Fruit fly (Drosophila melanogaster) whole organism, adult: ENCODE data around the gene CG13694.
A peak's percentile ranks its signal among the peaks of the same experiment; 100 is the strongest.

Experiments used
- CG11617 ChIP-seq: fragments of 200-800 bp; sonication (Bioruptor generic); optimal IDR thresholded peaks from 2 replicates; lab custom pipeline; 2017; ENCODE audit warnings: mild to moderate bottlenecking, missing biosample characterization, missing genetic modification reagents, missing genetic modification characterization
- CG12768 ChIP-seq: fragments of 200-800 bp; sonication (Bioruptor generic); optimal IDR thresholded peaks from 2 replicates; lab custom pipeline; 2017; ENCODE audit warnings: missing biosample characterization, missing genetic modification characterization, mild to moderate bottlenecking, moderate library complexity, missing genetic modification reagents
- CG14711 ChIP-seq: fragments of 200-800 bp; sonication (Bioruptor generic); optimal IDR thresholded peaks from 2 replicates; lab custom pipeline; 2018; ENCODE audit warnings: missing biosample characterization, mild to moderate bottlenecking, missing genetic modification characterization, moderate library complexity
- CG1620 ChIP-seq: fragments of 200-800 bp; sonication (Bioruptor generic); optimal IDR thresholded peaks from 2 replicates; lab custom pipeline; 2016; ENCODE audit warnings: missing biosample characterization, missing genetic modification characterization
- CG33017 ChIP-seq: fragments of 200-800 bp; sonication (Bioruptor generic); optimal IDR thresholded peaks from 2 replicates; lab custom pipeline; 2018; ENCODE audit warnings: missing biosample characterization, mild to moderate bottlenecking, missing genetic modification characterization, moderate library complexity
- CG5204 ChIP-seq: fragments of 200-800 bp; sonication (Bioruptor generic); optimal IDR thresholded peaks from 2 replicates; lab custom pipeline; 2016; ENCODE audit warnings: missing biosample characterization, missing genetic modification characterization
- CG7045 ChIP-seq: fragments of 200-800 bp; sonication (Bioruptor generic); optimal IDR thresholded peaks from 2 replicates; lab custom pipeline; 2017; ENCODE audit warnings: missing biosample characterization, mild to moderate bottlenecking, missing genetic modification characterization
- CG7101 ChIP-seq: fragments of 200-800 bp; sonication (Bioruptor generic); optimal IDR thresholded peaks from 2 replicates; lab custom pipeline; 2018; ENCODE audit warnings: missing biosample characterization, mild to moderate bottlenecking, missing genetic modification characterization, moderate library complexity
- Clk ChIP-seq: fragments of 200-800 bp; sonication (Bioruptor generic); optimal IDR thresholded peaks from 2 replicates; lab custom pipeline; 2017; ENCODE audit warnings: missing biosample characterization, missing genetic modification characterization
- Crg-1 ChIP-seq: fragments of 200-800 bp; sonication (Bioruptor generic); optimal IDR thresholded peaks from 2 replicates; lab custom pipeline; 2016; ENCODE audit warnings: missing biosample characterization, missing genetic modification characterization
- Hr96 ChIP-seq: fragments of 200-800 bp; sonication (Bioruptor generic); optimal IDR thresholded peaks from 2 replicates; lab custom pipeline; 2016; ENCODE audit warnings: missing biosample characterization, missing genetic modification characterization
- Mnt ChIP-seq: fragments of 200-800 bp; sonication (Bioruptor generic); optimal IDR thresholded peaks from 2 replicates; lab custom pipeline; 2016; ENCODE audit warnings: missing biosample characterization, mild to moderate bottlenecking, missing genetic modification characterization
- bab1 ChIP-seq: fragments of 200-800 bp; sonication (Bioruptor generic); optimal IDR thresholded peaks from 3 replicates; lab custom pipeline; 2019; ENCODE audit warnings: missing biosample characterization, mild to moderate bottlenecking, missing genetic modification characterization, moderate library complexity
- cic ChIP-seq: fragments of 200-800 bp; sonication (Bioruptor generic); optimal IDR thresholded peaks from 2 replicates; lab custom pipeline; 2017; ENCODE audit warnings: missing biosample characterization, mild to moderate bottlenecking, missing genetic modification characterization, moderate library complexity
- cnc ChIP-seq, 2 experiments: fragments of >200 bp; optimal IDR thresholded peaks; 2 replicates each; lab custom pipeline; 2017
- kay ChIP-seq: fragments of 200-800 bp; sonication (Bioruptor generic); peaks from one replicate; lab custom pipeline; 2016; ENCODE audit warnings: missing biosample characterization, missing genetic modification characterization, borderline replicate concordance
- ovo ChIP-seq: fragments of 200-800 bp; sonication (Bioruptor generic); optimal IDR thresholded peaks from 2 replicates; lab custom pipeline; 2016; ENCODE audit warnings: missing biosample characterization, missing genetic modification characterization
- pad ChIP-seq: fragments of 200-800 bp; sonication (Bioruptor generic); optimal IDR thresholded peaks from 3 replicates; lab custom pipeline; 2017; ENCODE audit warnings: missing biosample characterization, missing genetic modification characterization, mild to moderate bottlenecking, moderate library complexity, missing genetic modification reagents
- tj ChIP-seq: fragments of 200-800 bp; sonication (Bioruptor generic); optimal IDR thresholded peaks from 3 replicates; lab custom pipeline; 2017; ENCODE audit warnings: missing biosample characterization, mild to moderate bottlenecking, missing genetic modification characterization, moderate library complexity
- toe ChIP-seq: fragments of 200-800 bp; sonication (Bioruptor generic); optimal IDR thresholded peaks from 2 replicates; lab custom pipeline; 2016; ENCODE audit warnings: missing biosample characterization, missing genetic modification characterization

The CG13694 gene

dm6 chr2L:73760-74388, 42.4 kb downstream of the CG13694 start:
- TF ChIP-seq CG7045 (GFP tag; lab: Kevin White, UChicago) = no peak
- TF ChIP-seq CG12768 (GFP tag; lab: Kevin White, UChicago) = no peak
- TF ChIP-seq cic (GFP tag; lab: Kevin White, UChicago) = peak; percentile 43
- peak in 1 of 2 experiments; percentile 55 for TF ChIP-seq cnc (optimal IDR thresholded peaks at IDR 0.05; lab: Kevin White, UChicago)
- no peak for TF ChIP-seq CG33017 (tag; lab: Kevin White, UChicago)
- no peak for TF ChIP-seq CG14711 (tag; lab: Kevin White, UChicago)
- peak; percentile 19 for TF ChIP-seq CG1620 (GFP tag; lab: Kevin White, UChicago)
- TF ChIP-seq pad (GFP tag; lab: Kevin White, UChicago) = peak; percentile 94
- TF ChIP-seq CG5204 = no peak
- TF ChIP-seq ovo (GFP tag; lab: Kevin White, UChicago) = no peak
- TF ChIP-seq toe (GFP tag; lab: Kevin White, UChicago) = no peak
- no peak for TF ChIP-seq CG11617 (GFP tag; lab: Kevin White, UChicago)
- TF ChIP-seq Crg-1 (GFP tag; lab: Kevin White, UChicago) = no peak
- TF ChIP-seq kay (GFP tag; lab: Kevin White, UChicago) = peak; percentile 88
- TF ChIP-seq tj = peak; percentile 5

DNA sequence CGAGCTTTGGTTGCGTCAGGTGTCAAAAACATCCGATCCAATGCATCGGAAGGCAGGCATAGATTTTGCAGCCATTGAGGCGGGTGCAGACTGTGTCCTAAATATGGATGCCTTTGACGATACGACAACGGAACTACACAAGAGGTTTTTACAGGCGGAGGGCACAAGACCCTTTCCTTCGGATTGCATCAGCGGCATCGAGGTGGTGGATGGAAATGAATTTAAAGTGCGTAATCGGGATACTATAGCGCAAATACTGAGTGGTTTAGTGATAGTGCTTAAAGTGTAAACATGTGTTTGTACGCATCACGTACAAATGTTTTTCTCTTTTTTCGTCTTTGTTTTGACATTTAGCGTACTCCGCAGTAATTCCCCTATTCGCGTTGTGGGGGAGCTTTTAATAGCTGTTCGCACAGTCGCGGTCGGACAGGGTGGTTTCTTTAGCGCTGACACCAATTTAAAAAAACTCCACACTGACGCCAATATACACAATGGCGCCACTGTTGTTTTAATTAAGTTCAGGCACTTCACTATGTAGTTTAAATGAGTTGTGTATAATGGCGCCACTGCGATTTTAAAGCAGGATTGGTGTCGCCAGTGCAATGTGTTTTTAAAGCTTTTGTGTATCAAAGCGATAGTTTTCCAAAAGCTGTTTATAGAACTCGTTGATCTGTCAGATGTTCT, 43.4 kb downstream of the CG13694 start:
- TF ChIP-seq CG14711 (tag; lab: Kevin White, UChicago) (peak; percentile 46), cnc (optimal IDR thresholded peaks at IDR 0.05; lab: Kevin White, UChicago) (no peak), pad (GFP tag; lab: Kevin White, UChicago) (peak; percentile 41), CG5204 (no peak), Clk (GFP tag; lab: Kevin White, UChicago) (no peak), toe (GFP tag; lab: Kevin White, UChicago) (no peak), Mnt (GFP tag; lab: Kevin White, UChicago) (peak; percentile 65), cic (GFP tag; lab: Kevin White, UChicago) (peak; percentile 69), kay (GFP tag; lab: Kevin White, UChicago) (peak; percentile 81), CG7101 (tag; lab: Kevin White, UChicago) (peak; percentile 65), CG33017 (tag; lab: Kevin White, UChicago) (no peak), tj (peak; percentile 33), CG1620 (GFP tag; lab: Kevin White, UChicago) (peak; percentile 18), bab1 (GFP tag; lab: Kevin White, UChicago) (no peak), ovo (GFP tag; lab: Kevin White, UChicago) (no peak), CG7045 (GFP tag; lab: Kevin White, UChicago) (no peak), Crg-1 (GFP tag; lab: Kevin White, UChicago) (peak; percentile 8)

DNA sequence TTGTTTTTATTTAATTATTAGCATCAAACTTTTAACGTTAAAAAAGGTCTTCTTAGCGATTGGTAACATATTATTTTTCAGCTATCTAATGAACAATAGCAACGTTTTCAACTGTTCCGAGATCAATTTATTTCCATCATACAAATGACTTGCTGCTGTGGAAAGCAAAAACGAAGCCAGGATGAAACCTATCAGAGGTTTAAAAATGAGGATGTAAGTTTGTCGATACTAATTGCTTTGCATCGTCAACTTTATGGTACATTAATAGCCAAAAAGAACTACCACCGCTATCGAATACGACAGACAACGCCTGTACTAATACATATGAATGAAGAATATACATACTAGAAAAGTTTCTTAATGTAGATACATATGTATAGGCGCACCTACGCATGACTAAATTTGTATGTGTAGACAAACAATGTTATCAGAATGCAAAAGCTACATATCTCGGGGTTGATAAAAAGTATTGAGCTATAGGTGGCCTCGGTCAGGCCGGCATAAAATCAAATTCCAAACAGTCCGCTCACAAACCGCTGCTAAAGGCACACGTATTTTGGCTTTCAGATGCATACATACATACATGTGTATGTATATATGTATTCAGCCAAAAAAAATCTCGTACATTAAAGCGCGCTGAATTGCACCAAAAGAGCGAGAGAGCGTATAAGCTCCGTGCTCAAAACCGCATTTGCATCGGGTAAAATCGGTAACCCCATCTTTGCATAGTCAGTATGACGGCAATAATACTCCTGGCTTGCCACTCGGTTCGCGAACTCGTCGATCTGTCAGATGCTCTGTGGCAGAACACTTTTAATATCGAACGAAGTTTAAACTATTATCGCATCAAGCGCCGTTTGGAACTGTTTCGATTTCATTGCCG, 44.2 kb downstream of the CG13694 start:
- TF ChIP-seq bab1 (GFP tag; lab: Kevin White, UChicago) (peak; percentile 43), CG7101 (tag; lab: Kevin White, UChicago) (peak; percentile 5), kay (GFP tag; lab: Kevin White, UChicago) (peak; percentile 90), CG33017 (tag; lab: Kevin White, UChicago) (peak; percentile 32), ovo (GFP tag; lab: Kevin White, UChicago) (no peak), cnc (optimal IDR thresholded peaks at IDR 0.05; lab: Kevin White, UChicago) (peak; percentile 65 to 67)

- TF ChIP-seq cic (GFP tag; lab: Kevin White, UChicago) (peak; percentile 9), kay (GFP tag; lab: Kevin White, UChicago) (peak; percentile 86), tj (no peak), ovo (GFP tag; lab: Kevin White, UChicago) (no peak)
Measured at dm6 chr2L:71457-71856, 44.8 kb downstream of the CG13694 start, which contains the start of gene galectin. Gene galectin (plus strand): TSS chr2L:71757.

DNA sequence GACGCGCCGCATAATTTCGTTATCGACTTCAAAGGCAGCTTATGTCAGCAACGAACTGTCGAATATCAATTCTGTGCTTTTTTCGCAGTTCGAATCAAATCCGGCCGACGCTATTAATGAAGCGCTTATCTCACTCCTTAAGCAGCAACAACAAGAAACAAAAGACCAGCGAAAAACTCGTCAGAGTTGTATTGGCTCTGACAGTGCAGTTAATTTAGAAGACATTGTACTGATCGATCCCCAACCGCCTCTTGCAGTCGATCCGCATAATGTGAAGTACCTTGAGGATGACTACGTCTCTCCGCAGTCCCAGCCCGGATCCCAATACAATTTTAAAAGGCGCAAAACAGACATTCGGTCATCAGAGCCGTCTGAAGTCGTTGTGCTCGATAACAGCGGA, 46.7 kb downstream of the CG13694 start:
- TF ChIP-seq CG7101 (tag; lab: Kevin White, UChicago) (no peak), kay (GFP tag; lab: Kevin White, UChicago) (peak; percentile 46)

DNA sequence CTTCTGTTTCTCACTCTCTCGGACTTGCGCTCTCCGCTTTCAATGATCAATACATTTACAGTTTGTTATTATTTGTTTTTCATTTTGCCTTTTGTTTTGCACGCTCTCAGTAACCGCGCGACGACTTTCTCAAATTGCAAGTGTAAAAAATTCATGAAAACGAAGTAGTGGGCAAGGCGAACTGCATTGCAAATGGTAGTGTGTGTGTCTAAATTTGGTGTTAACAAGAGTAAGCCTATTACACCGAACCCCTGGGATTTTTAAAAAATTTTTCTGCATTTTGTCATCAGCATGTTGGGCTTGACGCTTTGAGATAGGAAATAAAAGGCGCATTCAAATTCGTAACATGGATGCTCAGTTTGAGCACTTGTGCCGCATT, 49.0 kb downstream of the CG13694 start:
- TF ChIP-seq Clk (GFP tag; lab: Kevin White, UChicago) (no peak), CG5204 (no peak), Hr96 (GFP tag; lab: Kevin White, UChicago) (no peak), CG7045 (GFP tag; lab: Kevin White, UChicago) (no peak), toe (GFP tag; lab: Kevin White, UChicago) (no peak), kay (GFP tag; lab: Kevin White, UChicago) (peak; percentile 45), ovo (GFP tag; lab: Kevin White, UChicago) (no peak), cic (GFP tag; lab: Kevin White, UChicago) (peak; percentile 11), Mnt (GFP tag; lab: Kevin White, UChicago) (no peak), bab1 (GFP tag; lab: Kevin White, UChicago) (no peak), CG12768 (GFP tag; lab: Kevin White, UChicago) (no peak), CG14711 (tag; lab: Kevin White, UChicago) (no peak), CG7101 (tag; lab: Kevin White, UChicago) (no peak), Crg-1 (GFP tag; lab: Kevin White, UChicago) (no peak)
